Worm (Caenorhabditis elegans): ENCODE data around the gene R09H10.7.

The R09H10.7 gene

ce11 chrIV:10609920-10610319 is 11.0 kb upstream of the R09H10.7 start:
- no peak for TF ChIP-seq unc-3 (GFP tag; conservative IDR thresholded peaks at IDR 0.05)
- TF ChIP-seq unc-3 (tag; optimal IDR thresholded peaks at IDR 0.05), result no peak
- no peak for TF ChIP-seq pax-1 (tag; optimal IDR thresholded peaks at IDR 0.05)
- no peak for TF ChIP-seq ceh-19 (GFP tag; optimal IDR thresholded peaks at IDR 0.05)
- no peak for TF ChIP-seq unc-42 (tag; optimal IDR thresholded peaks at IDR 0.05)
- no peak for TF ChIP-seq hlh-6 (tag; optimal IDR thresholded peaks at IDR 0.05)
- TF ChIP-seq unc-55 (GFP tag; optimal IDR thresholded peaks at IDR 0.05), result no peak
- TF ChIP-seq ceh-14 (tag; optimal IDR thresholded peaks at IDR 0.05), result no peak
- TF ChIP-seq ceh-9 (tag; optimal IDR thresholded peaks at IDR 0.05), result no peak
- no peak for TF ChIP-seq sox-4 (tag; optimal IDR thresholded peaks at IDR 0.05)

ce11 chrIV:10612281-10612680 is 8.6 kb upstream of the R09H10.7 start:
- TF ChIP-seq unc-3 (GFP tag; conservative IDR thresholded peaks at IDR 0.05), result no peak
- no peak for TF ChIP-seq unc-3 (tag; optimal IDR thresholded peaks at IDR 0.05)
- no peak for TF ChIP-seq ceh-30 (tag; optimal IDR thresholded peaks at IDR 0.05)
- no peak for TF ChIP-seq pag-3 (tag; optimal IDR thresholded peaks at IDR 0.05; ENCODE audit: borderline replicate concordance)

ce11 chrIV:10614918-10615477 is 5.9 kb upstream of the R09H10.7 start, which contains the start of gene ptr-14:
Gene ptr-14, plus strand, starts transcription at chrIV:10615427.
- no peak for TF ChIP-seq pros-1 (tag; optimal IDR thresholded peaks at IDR 0.05)

- TF ChIP-seq hlh-13 (GFP tag; optimal IDR thresholded peaks at IDR 0.05) (no peak), C08G9.2 (tag; optimal IDR thresholded peaks at IDR 0.05) (no peak), ceh-19 (GFP tag; optimal IDR thresholded peaks at IDR 0.05) (no peak), fax-1 (tag; optimal IDR thresholded peaks at IDR 0.05) (no peak), tbx-2 (tag; optimal IDR thresholded peaks at IDR 0.05) (no peak), dve-1 (tag; optimal IDR thresholded peaks at IDR 0.05) (no peak), ceh-18 (tag; optimal IDR thresholded peaks at IDR 0.05) (no peak), ceh-14 (tag; optimal IDR thresholded peaks at IDR 0.05) (no peak), ceh-2 (tag; optimal IDR thresholded peaks at IDR 0.05) (no peak), gmeb-2 (tag; optimal IDR thresholded peaks at IDR 0.05) (no peak), sox-4 (tag; optimal IDR thresholded peaks at IDR 0.05) (no peak), nfya-1 (tag; optimal IDR thresholded peaks at IDR 0.05) (no peak), unc-86 (tag; optimal IDR thresholded peaks at IDR 0.05) (no peak), K09A11.1 (tag; optimal IDR thresholded peaks at IDR 0.05; ENCODE audit: insufficient read depth) (no peak), hlh-15 (tag; optimal IDR thresholded peaks at IDR 0.05) (no peak)
Observed at ce11 chrIV:10616366-10616765, 4.5 kb upstream of the R09H10.7 start.

ce11 chrIV:10617099-10617498 is 3.8 kb upstream of the R09H10.7 start:
- TF ChIP-seq nfya-1 (tag; optimal IDR thresholded peaks at IDR 0.05) (no peak), odd-2 (tag; optimal IDR thresholded peaks at IDR 0.05) (no peak), tbx-7 (tag; optimal IDR thresholded peaks at IDR 0.05) (no peak), ceh-19 (GFP tag; optimal IDR thresholded peaks at IDR 0.05) (no peak)

- TF ChIP-seq zip-5 (tag; optimal IDR thresholded peaks at IDR 0.05) (no peak), lim-6 (tag; optimal IDR thresholded peaks at IDR 0.05) (no peak), gmeb-2 (tag; optimal IDR thresholded peaks at IDR 0.05) (no peak), unc-86 (tag; optimal IDR thresholded peaks at IDR 0.05) (no peak), ama-1 (optimal IDR thresholded peaks at IDR 0.05) (no peak), dmd-4 (tag; optimal IDR thresholded peaks at IDR 0.05; ENCODE audit: borderline replicate concordance) (no peak), ahr-1 (tag; optimal IDR thresholded peaks at IDR 0.05) (no peak), pag-3 (tag; optimal IDR thresholded peaks at IDR 0.05; ENCODE audit: borderline replicate concordance) (no peak), unc-55 (GFP tag; optimal IDR thresholded peaks at IDR 0.05) (no peak), che-1 (tag; optimal IDR thresholded peaks at IDR 0.05) (no peak), ceh-2 (tag; optimal IDR thresholded peaks at IDR 0.05) (no peak), ceh-45 (GFP tag; IDR thresholded peaks at IDR 0.05) (no peak), Y22D7AL.16 (tag; optimal IDR thresholded peaks at IDR 0.05) (no peak), sox-2 (GFP tag; IDR thresholded peaks at IDR 0.05) (no peak), tbx-2 (tag; optimal IDR thresholded peaks at IDR 0.05) (no peak), elt-4 (tag; optimal IDR thresholded peaks at IDR 0.05) (no peak), sox-4 (tag; optimal IDR thresholded peaks at IDR 0.05) (no peak), elt-2 (tag; optimal IDR thresholded peaks at IDR 0.05) (no peak), ceh-34 (tag; optimal IDR thresholded peaks at IDR 0.05) (no peak), pha-2 (tag; optimal IDR thresholded peaks at IDR 0.05) (no peak)
Observed at ce11 chrIV:10628724-10629123, 7.8 kb downstream of the R09H10.7 start, which contains the start of gene R09H10.5. Gene R09H10.5, minus strand, starts transcription at chrIV:10628829.
